Worm (Caenorhabditis elegans) whole organism, L4 larva: Measurements from ENCODE around the gene B0336.12.

Experiments used
- F10B5.3 ChIP-seq: sonication (generic microtip); optimal IDR thresholded peaks from 2 replicates; lab custom pipeline; 2016; ENCODE audit warnings: mild to moderate bottlenecking, missing genetic modification characterization, missing compliant biosample characterization
- F49E8.2 ChIP-seq: sonication (generic microtip); optimal IDR thresholded peaks from 2 replicates; lab custom pipeline; 2016; ENCODE audit warnings: missing compliant biosample characterization, mild to moderate bottlenecking, missing genetic modification characterization, borderline replicate concordance
- T20F7.1 ChIP-seq: fragments of 200-800 bp; sonication (Bioruptor generic); optimal IDR thresholded peaks from 2 replicates; lab custom pipeline; 2018; ENCODE audit warnings: mild to moderate bottlenecking, missing genetic modification characterization, missing compliant biosample characterization
- T26A8.4 ChIP-seq: fragments of 200-800 bp; sonication (Bioruptor generic); IDR thresholded peaks from 2 replicates; pipeline ENCODE4 v1.3.6; 2022; ENCODE audit warnings: missing genetic modification characterization, missing compliant biosample characterization
- Y48G9A.11 ChIP-seq: fragments of 200-800 bp; sonication (Bioruptor generic); IDR thresholded peaks from 2 replicates; pipeline ENCODE4 v1.3.6; 2022; ENCODE audit warnings: missing genetic modification reagents, missing genetic modification characterization, missing compliant biosample characterization
- arid-1 ChIP-seq: fragments of 200-800 bp; sonication (Bioruptor generic); conservative IDR thresholded peaks from 2 replicates; pipeline ENCODE4 v1.3.6; 2022; ENCODE audit warnings: missing genetic modification reagents, missing genetic modification characterization, missing compliant biosample characterization
- ceh-44 ChIP-seq: fragments of 200-800 bp; sonication (Bioruptor generic); IDR thresholded peaks from 2 replicates; pipeline ENCODE4 v1.3.6; 2022; ENCODE audit warnings: missing genetic modification reagents, missing genetic modification characterization, missing compliant biosample characterization
- ceh-62 ChIP-seq: sonication (generic microtip); optimal IDR thresholded peaks from 2 replicates; lab custom pipeline; 2017; ENCODE audit warnings: missing biosample characterization, missing genetic modification characterization
- dmd-6 ChIP-seq: fragments of 200-800 bp; sonication (Bioruptor generic); IDR thresholded peaks from 2 replicates; pipeline ENCODE4 v1.3.6; 2022; ENCODE audit warnings: missing genetic modification reagents, missing genetic modification characterization, missing compliant biosample characterization
- dmd-8 ChIP-seq: fragments of 200-800 bp; sonication (Bioruptor generic); IDR thresholded peaks from 2 replicates; pipeline ENCODE4 v1.3.6; 2022; ENCODE audit warnings: missing genetic modification characterization, missing compliant biosample characterization
- dpl-1 ChIP-seq: fragments of 150-350 bp; optimal IDR thresholded peaks from 2 replicates; lab custom pipeline; 2014; ENCODE audit warnings: missing biosample characterization, missing genetic modification reagents, missing genetic modification characterization
- duxl-1 ChIP-seq: sonication (generic microtip); optimal IDR thresholded peaks from 2 replicates; lab custom pipeline; 2016; ENCODE audit warnings: mild to moderate bottlenecking, missing genetic modification characterization, moderate library complexity, missing compliant biosample characterization; ENCODE audit not compliant: poor library complexity
- dve-1 ChIP-seq: sonication (generic microtip); optimal IDR thresholded peaks from 2 replicates; lab custom pipeline; 2017; ENCODE audit warnings: antibody characterized with exemption, mild to moderate bottlenecking, missing genetic modification characterization, missing compliant biosample characterization; ENCODE audit not compliant: insufficient read depth
- egl-27 ChIP-seq: sonication (generic microtip); optimal IDR thresholded peaks from 3 replicates; lab custom pipeline; 2017; ENCODE audit warnings: missing biosample characterization, missing genetic modification reagents, missing genetic modification characterization
- fkh-10 ChIP-seq: fragments of 150-350 bp; optimal IDR thresholded peaks from 2 replicates; lab custom pipeline; 2014; ENCODE audit warnings: missing biosample characterization, missing genetic modification reagents, missing genetic modification characterization
- gei-8 ChIP-seq: fragments of 200-800 bp; sonication (Bioruptor generic); optimal IDR thresholded peaks from 2 replicates; lab custom pipeline; 2018; ENCODE audit warnings: mild to moderate bottlenecking, missing genetic modification characterization, missing compliant biosample characterization
- hif-1 ChIP-seq, 2 experiments: sonication (generic microtip); optimal IDR thresholded peaks; 2 replicates each; lab custom pipeline; 2016 to 2017; ENCODE audit warnings: missing compliant biosample characterization in 2 of 2, missing genetic modification characterization in 2 of 2, missing genetic modification reagents in 2 of 2, missing genotype in 2 of 2, mild to moderate bottlenecking in 1 of 2
- hlh-11 ChIP-seq: fragments of 200-800 bp; sonication (Bioruptor generic); optimal IDR thresholded peaks from 2 replicates; lab custom pipeline; 2018; ENCODE audit warnings: mild to moderate bottlenecking, missing genetic modification characterization, missing compliant biosample characterization
- lin-13 ChIP-seq: fragments of 150-350 bp; optimal IDR thresholded peaks from 2 replicates; lab custom pipeline; 2014; ENCODE audit warnings: missing biosample characterization, missing genetic modification reagents, missing genetic modification characterization
- lin-38 ChIP-seq: fragments of 200-800 bp; sonication (Bioruptor generic); IDR thresholded peaks from 2 replicates; pipeline ENCODE4 v1.3.6; 2022; ENCODE audit warnings: missing genetic modification reagents, missing genetic modification characterization, missing compliant biosample characterization
- lsy-2 ChIP-seq, 2 experiments: fragments of 150-350 bp in 1 of 2; sonication (generic microtip) in 1 of 2; optimal IDR thresholded peaks; 2 replicates each; lab custom pipeline; 2014 to 2017; ENCODE audit warnings: missing biosample characterization in 2 of 2, missing genetic modification characterization in 2 of 2
- mdl-1 ChIP-seq, 2 experiments: fragments of 150-350 bp in 1 of 2; sonication (generic microtip) in 1 of 2; optimal IDR thresholded peaks; 2 replicates each; lab custom pipeline; 2014 to 2017; ENCODE audit warnings: missing biosample characterization in 2 of 2, missing genetic modification characterization in 2 of 2
- mxl-2 ChIP-seq: fragments of 200-800 bp; sonication (Bioruptor generic); conservative IDR thresholded peaks from 2 replicates; pipeline ENCODE4 v1.3.6; 2022; ENCODE audit warnings: missing genetic modification reagents, missing genetic modification characterization, missing compliant biosample characterization
- mxl-3 ChIP-seq: fragments of 200-800 bp; sonication (Bioruptor generic); optimal IDR thresholded peaks from 2 replicates; lab custom pipeline; 2018; ENCODE audit warnings: mild to moderate bottlenecking, missing genetic modification characterization, missing compliant biosample characterization
- nhr-102 ChIP-seq: sonication (generic microtip); optimal IDR thresholded peaks from 2 replicates; lab custom pipeline; 2016; ENCODE audit warnings: mild to moderate bottlenecking, missing genetic modification characterization, moderate library complexity, missing compliant biosample characterization
- nhr-11 ChIP-seq: fragments of 150-350 bp; optimal IDR thresholded peaks from 2 replicates; lab custom pipeline; 2014; ENCODE audit warnings: missing biosample characterization, missing genetic modification characterization
- nhr-237 ChIP-seq: sonication (generic microtip); optimal IDR thresholded peaks from 2 replicates; lab custom pipeline; 2017; ENCODE audit warnings: missing biosample characterization, missing genetic modification characterization
- nhr-28 ChIP-seq: fragments of 150-350 bp; optimal IDR thresholded peaks from 2 replicates; lab custom pipeline; 2014; ENCODE audit warnings: missing biosample characterization, missing genetic modification characterization
- nhr-41 ChIP-seq: fragments of 200-800 bp; sonication (Bioruptor generic); IDR thresholded peaks from 2 replicates; pipeline ENCODE4 v1.3.6; 2022; ENCODE audit warnings: missing genetic modification reagents, missing genetic modification characterization, missing compliant biosample characterization
- pha-4 ChIP-seq, 2 experiments: fragments of 150-350 bp in 1 of 2; fragments of 200-800 bp in 1 of 2; sonication (Bioruptor generic) in 1 of 2; IDR thresholded peaks in 1 of 2; optimal IDR thresholded peaks in 1 of 2; 2 replicates each; pipeline versions ENCODE4 v1.3.6 to Lab custom; 2014 to 2022; ENCODE audit warnings: missing genetic modification characterization in 2 of 2, missing genetic modification reagents in 2 of 2, missing biosample characterization in 1 of 2, missing compliant biosample characterization in 1 of 2
- pqm-1 ChIP-seq: sonication (generic microtip); optimal IDR thresholded peaks from 2 replicates; lab custom pipeline; 2017; ENCODE audit warnings: missing biosample characterization, missing genetic modification characterization
- rbr-2 ChIP-seq: sonication (generic microtip); optimal IDR thresholded peaks from 2 replicates; lab custom pipeline; 2016; ENCODE audit warnings: missing genotype, missing genetic modification characterization, missing compliant biosample characterization
- sdz-12 ChIP-seq: fragments of 200-800 bp; sonication (Bioruptor generic); optimal IDR thresholded peaks from 2 replicates; lab custom pipeline; 2018; ENCODE audit warnings: mild to moderate bottlenecking, missing genetic modification characterization, missing compliant biosample characterization
- snpc-1.2 ChIP-seq: fragments of 200-800 bp; sonication (Bioruptor generic); IDR thresholded peaks from 2 replicates; pipeline ENCODE4 v1.3.6; 2022; ENCODE audit warnings: missing genetic modification reagents, missing genetic modification characterization, missing compliant biosample characterization
- spr-1 ChIP-seq: sonication (generic microtip); optimal IDR thresholded peaks from 2 replicates; lab custom pipeline; 2016; ENCODE audit warnings: mild to moderate bottlenecking, missing genetic modification characterization, missing compliant biosample characterization
- spr-3 ChIP-seq: fragments of 200-800 bp; sonication (Bioruptor generic); optimal IDR thresholded peaks from 2 replicates; lab custom pipeline; 2018; ENCODE audit warnings: mild to moderate bottlenecking, missing genetic modification characterization, missing compliant biosample characterization
- tra-1 ChIP-seq: fragments of 200-800 bp; sonication (Bioruptor generic); IDR thresholded peaks from 2 replicates; pipeline ENCODE4 v1.3.6; 2022; ENCODE audit warnings: missing genetic modification reagents, missing genetic modification characterization, missing compliant biosample characterization
- unc-130 ChIP-seq: sonication (generic microtip); optimal IDR thresholded peaks from 2 replicates; lab custom pipeline; 2016; ENCODE audit warnings: missing genetic modification reagents, missing genetic modification characterization, missing compliant biosample characterization
- zfp-3 ChIP-seq: fragments of 200-800 bp; sonication (Bioruptor generic); conservative IDR thresholded peaks from 2 replicates; pipeline ENCODE4 v1.3.6; 2022; ENCODE audit warnings: missing genetic modification reagents, missing genetic modification characterization, missing compliant biosample characterization
- zip-2 ChIP-seq: fragments of 150-350 bp; optimal IDR thresholded peaks from 2 replicates; lab custom pipeline; 2014; ENCODE audit warnings: missing biosample characterization, missing genetic modification characterization
- ztf-7 ChIP-seq: fragments of 150-350 bp; optimal IDR thresholded peaks from 2 replicates; lab custom pipeline; 2014; ENCODE audit warnings: missing biosample characterization, missing genetic modification characterization

The B0336.12 gene

ce11 chrIII:5688246-5688645, 21.7 kb downstream of the B0336.12 start (continued):
- TF ChIP-seq nhr-11 (tag; lab: Kevin White, UChicago), result no peak
- peak; percentile 35; the same call in 1 of the 2 replicates for TF ChIP-seq T26A8.4 (GFP tag; lab: Robert Waterston, UW)
- TF ChIP-seq duxl-1 (tag; lab: Kevin White, UChicago), result no peak
- peak in 1 of 2 experiments; percentile 64 for TF ChIP-seq lsy-2 (tag; optimal IDR thresholded peaks at IDR 0.05; lab: Kevin White, UChicago)
- TF ChIP-seq nhr-28 (tag; lab: Kevin White, UChicago), result peak; percentile 40
- TF ChIP-seq fkh-10 (GFP tag; lab: Kevin White, UChicago), result peak; percentile 91
- peak; percentile 35; the same call in 1 of the 2 replicates for TF ChIP-seq dmd-6 (GFP tag; lab: Robert Waterston, UW)
- TF ChIP-seq tra-1 (GFP tag; lab: Robert Waterston, UW), result no peak
- TF ChIP-seq mdl-1 (tag; optimal IDR thresholded peaks at IDR 0.05; lab: Kevin White, UChicago), result peak in 1 of 2 experiments; percentile 51
- TF ChIP-seq hlh-11 (tag; lab: Kevin White, UChicago), result peak; percentile 52
- TF ChIP-seq mxl-2 (GFP tag; lab: Robert Waterston, UW), result no peak

ce11 chrIII:5683998-5684397, 25.9 kb downstream of the B0336.12 start, which contains the start of gene rcan-1:
TSS of gene rcan-1 (minus strand) at chrIII:5684098.
- TF ChIP-seq arid-1 (GFP tag; lab: Robert Waterston, UW) (no peak), sdz-12 (GFP tag; lab: Kevin White, UChicago) (no peak), ztf-7 (tag; lab: Kevin White, UChicago) (no peak)

DNA sequence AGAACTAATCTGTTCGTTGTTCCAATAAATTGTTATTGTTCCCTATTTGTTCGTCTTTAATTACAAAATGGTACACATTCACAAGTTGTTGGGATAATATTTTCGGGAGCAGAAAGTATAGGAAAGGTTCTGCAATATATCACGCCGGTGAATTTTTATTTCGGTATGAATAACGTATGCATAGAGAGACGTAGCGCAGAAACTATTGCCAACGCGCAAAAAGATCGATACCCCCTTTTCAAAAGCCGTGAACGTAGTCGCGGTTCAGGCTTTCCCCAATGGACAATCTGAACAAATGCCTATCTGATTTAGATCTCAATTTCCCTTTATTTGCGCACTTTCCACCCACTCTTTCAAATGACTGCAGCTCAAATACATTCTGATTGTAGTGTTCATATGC, 29.8 kb downstream of the B0336.12 start, which contains the start of gene pst-2:
pst-2 (plus strand) TSS at position 293 of the 400 bp plus-strand sequence.
- peak; percentile 77 for TF ChIP-seq lin-38 (GFP tag; lab: Robert Waterston, UW)
- TF ChIP-seq F49E8.2 (tag; lab: Kevin White, UChicago), result peak; percentile 38
- TF ChIP-seq unc-130 (GFP tag; lab: Kevin White, UChicago), result peak; percentile 19
- peak; percentile 21; the same call in 1 of the 2 replicates for TF ChIP-seq snpc-1.2 (GFP tag; lab: Robert Waterston, UW)
- TF ChIP-seq pha-4 (GFP tag; IDR thresholded peaks at IDR 0.05; lab: Robert Waterston, UW), result peak; percentile 18; the same call in 1 of the 2 replicates
- TF ChIP-seq pha-4 (tag; optimal IDR thresholded peaks at IDR 0.05; lab: Kevin White, UChicago), result no peak
- TF ChIP-seq lsy-2 (tag; optimal IDR thresholded peaks at IDR 0.05; lab: Kevin White, UChicago), result no peak
- TF ChIP-seq dmd-8 (GFP tag; lab: Robert Waterston, UW), result 0 out of 2 replicates have a peak, but pooled peaks have one; percentile 16
- TF ChIP-seq arid-1 (GFP tag; lab: Robert Waterston, UW), result peak; percentile 31; the same call in 1 of the 2 replicates
- TF ChIP-seq egl-27 (tag; lab: Kevin White, UChicago), result no peak
- TF ChIP-seq Y48G9A.11 (GFP tag; lab: Robert Waterston, UW), result peak; percentile 69

- TF ChIP-seq spr-3 (GFP tag; lab: Kevin White, UChicago) (peak; percentile 94), lin-13 (peak; percentile 97), ceh-44 (no peak), spr-1 (tag; lab: Kevin White, UChicago) (peak; percentile 94), Y48G9A.11 (GFP tag; lab: Robert Waterston, UW) (peak; percentile 88), arid-1 (GFP tag; lab: Robert Waterston, UW) (peak; percentile 98), nhr-102 (peak; percentile 96), nhr-28 (tag; lab: Kevin White, UChicago) (peak; percentile 97), F49E8.2 (tag; lab: Kevin White, UChicago) (peak; percentile 52), T20F7.1 (GFP tag; lab: Kevin White, UChicago) (no peak), hif-1 (tag; optimal IDR thresholded peaks at IDR 0.05; lab: Kevin White, UChicago) (peak; percentile 49 to 92), pqm-1 (tag; lab: Kevin White, UChicago) (peak; percentile 74), nhr-41 (GFP tag; lab: Robert Waterston, UW) (0 out of 2 replicates have a peak, but pooled peaks have one; percentile 62), lin-38 (GFP tag; lab: Robert Waterston, UW) (peak; percentile 100), mdl-1 (tag; optimal IDR thresholded peaks at IDR 0.05; lab: Kevin White, UChicago) (peak; percentile 90 to 97), F10B5.3 (tag; lab: Kevin White, UChicago) (peak; percentile 72), mxl-3 (GFP tag; lab: Kevin White, UChicago) (peak; percentile 80), zip-2 (tag; lab: Kevin White, UChicago) (peak; percentile 88), dmd-6 (GFP tag; lab: Robert Waterston, UW) (peak; percentile 98), rbr-2 (tag; lab: Kevin White, UChicago) (peak; percentile 98), unc-130 (GFP tag; lab: Kevin White, UChicago) (peak; percentile 89), dve-1 (tag; lab: Kevin White, UChicago) (peak; percentile 100), gei-8 (GFP tag; lab: Kevin White, UChicago) (peak; percentile 63), dpl-1 (GFP tag; lab: Kevin White, UChicago) (peak; percentile 99), ceh-62 (tag; lab: Kevin White, UChicago) (no peak), nhr-237 (tag; lab: Kevin White, UChicago) (peak; percentile 67), zfp-3 (GFP tag; lab: Robert Waterston, UW) (peak; percentile 96)
These were observed 31.0 kb downstream of the B0336.12 start, which contains the start of the genes ska-3 and rps-12 for ce11 chrIII:5678935-5679334. TSS of gene ska-3 (minus strand) at chrIII:5679005. TSS of gene rps-12 (plus strand) at chrIII:5679298.
